Worm (Caenorhabditis elegans) whole organism, L4 larva: ENCODE measurements around the gene srt-16.

Experiments used
- F44E2.7 ChIP-seq: fragments of 200-800 bp; sonication (Bioruptor generic); IDR thresholded peaks from 2 replicates; pipeline ENCODE4 v2.1.2; 2022; ENCODE audit warnings: missing genetic modification characterization, missing compliant biosample characterization
- R02D3.7 ChIP-seq: fragments of 150-350 bp; sonication (generic microtip); optimal IDR thresholded peaks from 3 replicates; lab custom pipeline; 2014; ENCODE audit warnings: missing biosample characterization, missing genetic modification characterization
- aha-1 ChIP-seq: fragments of 150-350 bp; peaks from one replicate; lab custom pipeline; 2014; ENCODE audit warnings: missing biosample characterization, missing genetic modification characterization
- ama-1 ChIP-seq: fragments of 150-350 bp; optimal IDR thresholded peaks from 2 replicates; lab custom pipeline; 2014; ENCODE audit warnings: inconsistent platforms, mixed read lengths
- arid-1 ChIP-seq: fragments of 200-800 bp; sonication (Bioruptor generic); conservative IDR thresholded peaks from 2 replicates; pipeline ENCODE4 v1.3.6; 2022; ENCODE audit warnings: missing genetic modification reagents, missing genetic modification characterization, missing compliant biosample characterization
- ceh-32 ChIP-seq: sonication (generic microtip); optimal IDR thresholded peaks from 2 replicates; lab custom pipeline; 2016; ENCODE audit warnings: mild to moderate bottlenecking, missing genetic modification characterization, missing compliant biosample characterization; ENCODE audit not compliant: poor library complexity
- ces-1 ChIP-seq: fragments of 150-350 bp; sonication (generic microtip); optimal IDR thresholded peaks from 4 replicates; lab custom pipeline; 2014; ENCODE audit warnings: missing biosample characterization, missing genetic modification reagents, missing genetic modification characterization
- daf-12 ChIP-seq: fragments of 150-350 bp; optimal IDR thresholded peaks from 2 replicates; lab custom pipeline; 2014; ENCODE audit warnings: missing biosample characterization, missing genetic modification reagents, missing genetic modification characterization
- daf-16 ChIP-seq, 3 experiments: sonication (generic microtip); optimal IDR thresholded peaks; 2 replicates each; lab custom pipeline; 2016 to 2017; ENCODE audit warnings: missing genetic modification characterization in 3 of 3, missing genetic modification reagents in 3 of 3, mild to moderate bottlenecking in 2 of 3, missing compliant biosample characterization in 2 of 3, missing biosample characterization in 1 of 3, moderate library complexity in 1 of 3
- daf-19 ChIP-seq: fragments of 200-800 bp; sonication (Bioruptor generic); conservative IDR thresholded peaks from 2 replicates; pipeline ENCODE4 v1.3.6; 2022; ENCODE audit warnings: missing genetic modification characterization, missing compliant biosample characterization
- dmd-8 ChIP-seq: fragments of 200-800 bp; sonication (Bioruptor generic); IDR thresholded peaks from 2 replicates; pipeline ENCODE4 v1.3.6; 2022; ENCODE audit warnings: missing genetic modification characterization, missing compliant biosample characterization
- dpl-1 ChIP-seq: fragments of 150-350 bp; optimal IDR thresholded peaks from 2 replicates; lab custom pipeline; 2014; ENCODE audit warnings: missing biosample characterization, missing genetic modification reagents, missing genetic modification characterization
- fos-1 ChIP-seq: fragments of 150-350 bp; optimal IDR thresholded peaks from 2 replicates; lab custom pipeline; 2014; ENCODE audit warnings: missing biosample characterization, missing genetic modification characterization
- gei-8 ChIP-seq: fragments of 200-800 bp; sonication (Bioruptor generic); optimal IDR thresholded peaks from 2 replicates; lab custom pipeline; 2018; ENCODE audit warnings: mild to moderate bottlenecking, missing genetic modification characterization, missing compliant biosample characterization
- lim-7 ChIP-seq: fragments of 200-800 bp; sonication (Bioruptor generic); IDR thresholded peaks from 2 replicates; pipeline ENCODE4 v1.3.6; 2022; ENCODE audit warnings: missing genetic modification characterization, missing compliant biosample characterization
- lin-1 ChIP-seq: fragments of 200-800 bp; sonication (Bioruptor generic); IDR thresholded peaks from 2 replicates; pipeline ENCODE4 v1.3.6; 2022; ENCODE audit warnings: missing genetic modification reagents, missing genetic modification characterization, missing compliant biosample characterization
- lin-15B ChIP-seq: fragments of 150-350 bp; sonication (generic microtip); optimal IDR thresholded peaks from 3 replicates; lab custom pipeline; 2014; ENCODE audit warnings: missing biosample characterization, missing genetic modification characterization
- lsy-2 ChIP-seq, 2 experiments: fragments of 150-350 bp in 1 of 2; sonication (generic microtip) in 1 of 2; optimal IDR thresholded peaks; 2 replicates each; lab custom pipeline; 2014 to 2017; ENCODE audit warnings: missing biosample characterization in 2 of 2, missing genetic modification characterization in 2 of 2
- madf-9 ChIP-seq: fragments of 200-800 bp; sonication (Bioruptor generic); conservative IDR thresholded peaks from 2 replicates; pipeline ENCODE4 v1.3.6; 2022; ENCODE audit warnings: missing genetic modification reagents, missing genetic modification characterization, missing compliant biosample characterization
- mes-2 ChIP-seq: sonication (generic microtip); optimal IDR thresholded peaks from 2 replicates; lab custom pipeline; 2016; ENCODE audit warnings: missing genotype, mild to moderate bottlenecking, missing genetic modification characterization, missing compliant biosample characterization; ENCODE audit not compliant: poor library complexity, severe bottlenecking
- nhr-10 ChIP-seq: fragments of 150-350 bp; optimal IDR thresholded peaks from 2 replicates; lab custom pipeline; 2014; ENCODE audit warnings: missing biosample characterization, missing genetic modification characterization
- nhr-25 ChIP-seq: sonication (generic microtip); optimal IDR thresholded peaks from 2 replicates; lab custom pipeline; 2017; ENCODE audit warnings: missing genetic modification characterization, mild to moderate bottlenecking, missing compliant biosample characterization, antibody characterized with exemption, moderate library complexity, borderline replicate concordance; ENCODE audit not compliant: insufficient read depth
- nhr-28 ChIP-seq: fragments of 150-350 bp; optimal IDR thresholded peaks from 2 replicates; lab custom pipeline; 2014; ENCODE audit warnings: missing biosample characterization, missing genetic modification characterization
- nhr-48 ChIP-seq: sonication (generic microtip); optimal IDR thresholded peaks from 2 replicates; lab custom pipeline; 2016; ENCODE audit warnings: mild to moderate bottlenecking, missing genetic modification characterization, missing compliant biosample characterization
- nhr-6 ChIP-seq: fragments of 150-350 bp; optimal IDR thresholded peaks from 2 replicates; lab custom pipeline; 2014; ENCODE audit warnings: missing biosample characterization, missing genetic modification characterization
- nhr-77 ChIP-seq: fragments of 150-350 bp; optimal IDR thresholded peaks from 2 replicates; lab custom pipeline; 2014; ENCODE audit warnings: missing biosample characterization, missing genetic modification characterization
- pha-4 ChIP-seq, 2 experiments: fragments of 150-350 bp in 1 of 2; fragments of 200-800 bp in 1 of 2; sonication (Bioruptor generic) in 1 of 2; IDR thresholded peaks in 1 of 2; optimal IDR thresholded peaks in 1 of 2; 2 replicates each; pipeline versions ENCODE4 v1.3.6 to Lab custom; 2014 to 2022; ENCODE audit warnings: missing genetic modification characterization in 2 of 2, missing genetic modification reagents in 2 of 2, missing biosample characterization in 1 of 2, missing compliant biosample characterization in 1 of 2
- pqm-1 ChIP-seq: sonication (generic microtip); optimal IDR thresholded peaks from 2 replicates; lab custom pipeline; 2017; ENCODE audit warnings: missing biosample characterization, missing genetic modification characterization
- saeg-2 ChIP-seq: fragments of 200-800 bp; sonication (Bioruptor generic); IDR thresholded peaks from 2 replicates; pipeline ENCODE4 v1.3.6; 2022; ENCODE audit warnings: missing genetic modification reagents, missing genetic modification characterization, missing compliant biosample characterization
- set-16 ChIP-seq: fragments of 200-800 bp; sonication (Bioruptor generic); IDR thresholded peaks from 2 replicates; pipeline ENCODE4 v1.3.6; 2022; ENCODE audit warnings: missing genetic modification reagents, missing genetic modification characterization, missing compliant biosample characterization
- snpc-4 ChIP-seq: fragments of 150-350 bp; optimal IDR thresholded peaks from 2 replicates; lab custom pipeline; 2014; ENCODE audit warnings: missing biosample characterization, missing genetic modification characterization
- tag-97 ChIP-seq: fragments of 200-800 bp; sonication (Bioruptor generic); IDR thresholded peaks from 2 replicates; pipeline ENCODE4 v1.3.6; 2022; ENCODE audit warnings: missing genetic modification characterization, missing compliant biosample characterization
- zag-1 ChIP-seq: fragments of 150-350 bp; optimal IDR thresholded peaks from 2 replicates; lab custom pipeline; 2014; ENCODE audit warnings: missing biosample characterization, missing genetic modification characterization
- zfp-2 ChIP-seq: sonication (generic microtip); optimal IDR thresholded peaks from 2 replicates; lab custom pipeline; 2016; ENCODE audit warnings: mild to moderate bottlenecking, missing genetic modification characterization, missing compliant biosample characterization
- ztf-7 ChIP-seq: fragments of 150-350 bp; optimal IDR thresholded peaks from 2 replicates; lab custom pipeline; 2014; ENCODE audit warnings: missing biosample characterization, missing genetic modification characterization

The srt-16 gene

ce11 chrV:3038058-3038457 is 26.3 kb downstream of the srt-16 start:
- TF ChIP-seq ces-1 (GFP tag; lab: Kevin White, UChicago): no peak
- TF ChIP-seq set-16: peak; percentile 82
- TF ChIP-seq, all 104 proteins: peak for 1

- no peak for TF ChIP-seq R02D3.7 (tag; lab: Kevin White, UChicago)
- TF ChIP-seq ceh-32: no peak
- no peak for TF ChIP-seq daf-12 (tag; lab: Kevin White, UChicago)
- no peak for TF ChIP-seq fos-1 (tag; lab: Kevin White, UChicago)
- TF ChIP-seq pha-4 (GFP tag; IDR thresholded peaks at IDR 0.05; lab: Robert Waterston, UW): no peak
- no peak for TF ChIP-seq pha-4 (tag; optimal IDR thresholded peaks at IDR 0.05; lab: Kevin White, UChicago)
- no peak for TF ChIP-seq ama-1 (lab: Kevin White, UChicago)
- no peak for TF ChIP-seq tag-97 (GFP tag; lab: Robert Waterston, UW)
- no peak for TF ChIP-seq lim-7 (GFP tag; lab: Robert Waterston, UW)
- no peak for TF ChIP-seq mes-2 (tag; lab: Kevin White, UChicago)
- no peak for TF ChIP-seq zfp-2
- TF ChIP-seq arid-1 (GFP tag; lab: Robert Waterston, UW): no peak
- no peak for TF ChIP-seq nhr-6
- no peak for TF ChIP-seq madf-9 (GFP tag; lab: Robert Waterston, UW)
- no peak for TF ChIP-seq F44E2.7 (GFP tag; lab: Robert Waterston, UW)
- TF ChIP-seq lin-15B (tag; lab: Kevin White, UChicago): no peak
- no peak for TF ChIP-seq daf-16 (GFP tag; optimal IDR thresholded peaks at IDR 0.05; lab: Kevin White, UChicago)
- no peak for TF ChIP-seq daf-16 (tag; optimal IDR thresholded peaks at IDR 0.05; lab: Kevin White, UChicago)
Observed at ce11 chrV:3034236-3034635, 30.1 kb downstream of the srt-16 start, which contains the start of gene srw-8. srw-8 (minus strand) TSS chrV:3034336.

- TF ChIP-seq saeg-2 (no peak), zag-1 (no peak), lsy-2 (tag; optimal IDR thresholded peaks at IDR 0.05; lab: Kevin White, UChicago) (no peak), nhr-10 (tag; lab: Kevin White, UChicago) (no peak), ztf-7 (tag; lab: Kevin White, UChicago) (no peak), nhr-48 (tag; lab: Kevin White, UChicago) (no peak)
- TF ChIP-seq, all 104 proteins: peak for 0
Observed at ce11 chrV:3032343-3032742, 32.0 kb downstream of the srt-16 start, which contains the start of gene irld-38. irld-38 (minus strand) TSS chrV:3032443.

DNA sequence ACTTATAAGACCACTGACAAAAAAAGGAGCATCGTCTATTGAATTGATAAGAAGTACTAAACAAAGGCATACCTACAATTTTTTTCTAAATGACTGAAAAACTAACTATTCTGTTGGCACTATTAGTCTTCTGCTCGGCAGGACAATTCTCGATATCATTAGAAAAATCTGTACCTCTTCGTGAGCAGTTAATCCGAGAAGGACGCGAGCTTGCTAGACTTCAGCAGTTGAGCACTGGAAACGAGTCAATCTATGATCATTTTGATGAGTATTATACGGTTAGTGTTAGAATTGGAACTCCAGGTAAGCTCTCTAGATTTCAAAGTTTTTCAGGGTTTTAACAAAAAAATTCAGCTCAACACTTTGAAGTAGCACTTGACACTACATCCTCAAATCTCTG is 36.1 kb downstream of the srt-16 start, which contains the start of gene asp-7:
Gene asp-7, plus strand, starts transcription at position 81 of the 400 bp plus-strand sequence.
- TF ChIP-seq aha-1 (tag; lab: Kevin White, UChicago) (peak; percentile 73), nhr-25 (tag; lab: Kevin White, UChicago) (no peak), snpc-4 (tag; lab: Kevin White, UChicago) (no peak), dpl-1 (GFP tag; lab: Kevin White, UChicago) (no peak), zfp-2 (no peak), daf-19 (no peak), gei-8 (GFP tag; lab: Kevin White, UChicago) (no peak), ceh-32 (no peak), lin-1 (GFP tag; lab: Robert Waterston, UW) (no peak), pqm-1 (tag; lab: Kevin White, UChicago) (peak; percentile 12), dmd-8 (GFP tag; lab: Robert Waterston, UW) (no peak), ama-1 (lab: Kevin White, UChicago) (no peak)

DNA sequence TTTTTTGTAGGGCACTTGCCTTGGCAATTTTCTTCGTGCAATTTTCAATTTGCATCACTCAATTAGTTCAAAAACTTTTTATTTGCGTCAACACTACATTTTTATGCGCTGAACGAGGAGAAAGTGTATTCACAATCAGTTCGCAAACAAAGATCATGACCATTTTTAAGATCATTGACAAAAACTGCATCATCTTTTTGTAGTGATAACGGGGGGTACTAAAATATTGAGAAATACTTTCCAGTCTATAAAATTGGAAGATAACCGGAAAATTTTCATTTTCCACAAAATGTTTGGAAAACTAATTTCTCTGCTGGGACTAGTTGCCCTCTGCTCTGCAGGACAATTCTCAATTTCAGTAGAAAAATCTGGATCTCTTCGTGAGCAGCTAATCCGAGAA is 40.0 kb downstream of the srt-16 start, which contains the start of gene asp-8:
Gene asp-8, plus strand, starts transcription at position 276 of the 400 bp plus-strand sequence.
- TF ChIP-seq nhr-77 (tag; lab: Kevin White, UChicago) (no peak), set-16 (no peak), daf-16 (GFP tag; optimal IDR thresholded peaks at IDR 0.05; lab: Kevin White, UChicago) (no peak), daf-16 (tag; optimal IDR thresholded peaks at IDR 0.05; lab: Kevin White, UChicago) (peak; percentile 63), lsy-2 (tag; optimal IDR thresholded peaks at IDR 0.05; lab: Kevin White, UChicago) (no peak), nhr-28 (tag; lab: Kevin White, UChicago) (peak; percentile 75)
